Worm (Caenorhabditis elegans) whole organism, late embryonic: ENCODE data around the gene umps-1.

Source experiments
- C08G9.2 ChIP-seq: sonication (generic microtip); optimal IDR thresholded peaks from 2 replicates; lab custom pipeline; 2016; ENCODE audit warnings: mild to moderate bottlenecking, missing genetic modification characterization, moderate library complexity, missing compliant biosample characterization
- C38D4.7 ChIP-seq: fragments of 200-800 bp; sonication (Bioruptor generic); optimal IDR thresholded peaks from 2 replicates; lab custom pipeline; 2018; ENCODE audit warnings: mild to moderate bottlenecking, missing genetic modification characterization, moderate library complexity, missing compliant biosample characterization
- F13H6.1 ChIP-seq: sonication (generic microtip); optimal IDR thresholded peaks from 2 replicates; lab custom pipeline; 2016; ENCODE audit warnings: missing genetic modification characterization, missing compliant biosample characterization
- K02D7.2 ChIP-seq: sonication (generic microtip); optimal IDR thresholded peaks from 2 replicates; lab custom pipeline; 2017; ENCODE audit warnings: mild to moderate bottlenecking, missing genetic modification characterization, missing compliant biosample characterization
- K09A11.1 ChIP-seq: sonication (generic microtip); optimal IDR thresholded peaks from 2 replicates; lab custom pipeline; 2017; ENCODE audit warnings: antibody characterized with exemption, mild to moderate bottlenecking, missing genetic modification characterization, missing compliant biosample characterization; ENCODE audit not compliant: insufficient read depth
- Y22D7AL.16 ChIP-seq: sonication (generic microtip); optimal IDR thresholded peaks from 2 replicates; lab custom pipeline; 2016; ENCODE audit warnings: missing genetic modification characterization, missing compliant biosample characterization
- ahr-1 ChIP-seq: sonication (generic microtip); optimal IDR thresholded peaks from 2 replicates; lab custom pipeline; 2016; ENCODE audit warnings: missing genetic modification characterization, missing compliant biosample characterization
- ceh-18 ChIP-seq: sonication (generic microtip); optimal IDR thresholded peaks from 2 replicates; lab custom pipeline; 2016; ENCODE audit warnings: missing genetic modification characterization, missing compliant biosample characterization
- ceh-19 ChIP-seq: fragments of 200-800 bp; sonication (Bioruptor generic); optimal IDR thresholded peaks from 2 replicates; lab custom pipeline; 2018; ENCODE audit warnings: mild to moderate bottlenecking, missing genetic modification characterization, missing compliant biosample characterization
- ceh-24 ChIP-seq: sonication (generic microtip); optimal IDR thresholded peaks from 2 replicates; lab custom pipeline; 2016; ENCODE audit warnings: mild to moderate bottlenecking, missing genetic modification characterization, missing compliant biosample characterization
- ceh-30 ChIP-seq: fragments of 150-350 bp; optimal IDR thresholded peaks from 2 replicates; lab custom pipeline; 2014; ENCODE audit warnings: missing biosample characterization, missing genetic modification characterization
- ceh-31 ChIP-seq: sonication (generic microtip); optimal IDR thresholded peaks from 2 replicates; lab custom pipeline; 2016; ENCODE audit warnings: missing genetic modification characterization, missing compliant biosample characterization
- ceh-34 ChIP-seq: sonication (generic microtip); optimal IDR thresholded peaks from 2 replicates; lab custom pipeline; 2016; ENCODE audit warnings: mild to moderate bottlenecking, missing genetic modification characterization, missing compliant biosample characterization
- ceh-48 ChIP-seq: sonication (generic microtip); optimal IDR thresholded peaks from 2 replicates; lab custom pipeline; 2016; ENCODE audit warnings: missing genetic modification characterization, inconsistent platforms, missing compliant biosample characterization
- ceh-6 ChIP-seq: fragments of 200-800 bp; sonication (Bioruptor generic); optimal IDR thresholded peaks from 2 replicates; lab custom pipeline; 2018; ENCODE audit warnings: mild to moderate bottlenecking, missing genetic modification characterization, missing compliant biosample characterization
- ceh-9 ChIP-seq: sonication (generic microtip); optimal IDR thresholded peaks from 2 replicates; lab custom pipeline; 2016; ENCODE audit warnings: mild to moderate bottlenecking, missing genetic modification characterization, inconsistent platforms, missing compliant biosample characterization
- che-1 ChIP-seq: sonication (generic microtip); optimal IDR thresholded peaks from 2 replicates; lab custom pipeline; 2016; ENCODE audit warnings: mild to moderate bottlenecking, missing genetic modification characterization, missing compliant biosample characterization
- elt-2 ChIP-seq: sonication (generic microtip); optimal IDR thresholded peaks from 2 replicates; lab custom pipeline; 2016; ENCODE audit warnings: missing genetic modification reagents, missing genetic modification characterization, missing compliant biosample characterization
- ets-4 ChIP-seq: sonication (generic microtip); optimal IDR thresholded peaks from 2 replicates; lab custom pipeline; 2016; ENCODE audit warnings: missing genetic modification characterization, missing compliant biosample characterization
- gmeb-2 ChIP-seq: sonication (generic microtip); optimal IDR thresholded peaks from 2 replicates; lab custom pipeline; 2016; ENCODE audit warnings: missing genetic modification characterization, inconsistent platforms, missing compliant biosample characterization
- hlh-15 ChIP-seq: sonication (generic microtip); optimal IDR thresholded peaks from 2 replicates; lab custom pipeline; 2016; ENCODE audit warnings: missing genetic modification characterization, missing compliant biosample characterization
- lim-6 ChIP-seq: sonication (generic microtip); optimal IDR thresholded peaks from 2 replicates; lab custom pipeline; 2016; ENCODE audit warnings: missing genetic modification characterization, missing compliant biosample characterization
- madf-2 ChIP-seq: sonication (generic microtip); optimal IDR thresholded peaks from 2 replicates; lab custom pipeline; 2017; ENCODE audit warnings: missing genetic modification characterization, missing compliant biosample characterization
- nfya-1 ChIP-seq: sonication (generic microtip); optimal IDR thresholded peaks from 2 replicates; lab custom pipeline; 2017; ENCODE audit warnings: missing genetic modification characterization, mild to moderate bottlenecking, missing compliant biosample characterization, antibody characterized with exemption, moderate library complexity
- nhr-11 ChIP-seq: fragments of 150-350 bp; optimal IDR thresholded peaks from 2 replicates; lab custom pipeline; 2014; ENCODE audit warnings: missing biosample characterization, missing genetic modification characterization
- npax-4 ChIP-seq: sonication (generic microtip); optimal IDR thresholded peaks from 2 replicates; lab custom pipeline; 2016; ENCODE audit warnings: missing genetic modification characterization, missing compliant biosample characterization
- odd-2 ChIP-seq: sonication (generic microtip); optimal IDR thresholded peaks from 2 replicates; lab custom pipeline; 2017; ENCODE audit warnings: antibody characterized with exemption, mild to moderate bottlenecking, missing genetic modification characterization, missing compliant biosample characterization
- pag-3 ChIP-seq: sonication (generic microtip); optimal IDR thresholded peaks from 2 replicates; lab custom pipeline; 2016; ENCODE audit warnings: missing compliant biosample characterization, missing genetic modification characterization, borderline replicate concordance
- pat-9 ChIP-seq: fragments of 200-800 bp; sonication (Bioruptor generic); optimal IDR thresholded peaks from 2 replicates; lab custom pipeline; 2018; ENCODE audit warnings: mild to moderate bottlenecking, missing genetic modification characterization, moderate library complexity, missing compliant biosample characterization
- pax-1 ChIP-seq: fragments of 150-350 bp; optimal IDR thresholded peaks from 2 replicates; lab custom pipeline; 2014; ENCODE audit warnings: missing biosample characterization, missing genetic modification characterization
- pha-2 ChIP-seq: sonication (generic microtip); optimal IDR thresholded peaks from 2 replicates; lab custom pipeline; 2017; ENCODE audit warnings: mild to moderate bottlenecking, missing genetic modification characterization, missing compliant biosample characterization
- pha-4 ChIP-seq: fragments of 150-350 bp; optimal IDR thresholded peaks from 2 replicates; lab custom pipeline; 2018; ENCODE audit warnings: missing biosample characterization, missing genetic modification reagents, missing genetic modification characterization
- ref-2 ChIP-seq: sonication (generic microtip); optimal IDR thresholded peaks from 2 replicates; lab custom pipeline; 2016; ENCODE audit warnings: missing genetic modification characterization, missing compliant biosample characterization
- sdc-2 ChIP-seq: sonication (generic microtip); optimal IDR thresholded peaks from 2 replicates; lab custom pipeline; 2016; ENCODE audit warnings: missing genotype, missing genetic modification characterization, missing compliant biosample characterization
- unc-42 ChIP-seq: sonication (generic microtip); optimal IDR thresholded peaks from 2 replicates; lab custom pipeline; 2016; ENCODE audit warnings: missing genotype, missing genetic modification characterization, missing compliant biosample characterization
- unc-55 ChIP-seq: sonication (generic microtip); optimal IDR thresholded peaks from 2 replicates; lab custom pipeline; 2017; ENCODE audit warnings: missing biosample characterization, missing genetic modification reagents, missing genetic modification characterization
- zip-5 ChIP-seq: sonication (generic microtip); optimal IDR thresholded peaks from 2 replicates; lab custom pipeline; 2016; ENCODE audit warnings: missing genetic modification characterization, missing compliant biosample characterization
- ztf-16 ChIP-seq: sonication (generic microtip); optimal IDR thresholded peaks from 2 replicates; lab custom pipeline; 2017; ENCODE audit warnings: missing genetic modification characterization, missing compliant biosample characterization

Gene umps-1

DNA sequence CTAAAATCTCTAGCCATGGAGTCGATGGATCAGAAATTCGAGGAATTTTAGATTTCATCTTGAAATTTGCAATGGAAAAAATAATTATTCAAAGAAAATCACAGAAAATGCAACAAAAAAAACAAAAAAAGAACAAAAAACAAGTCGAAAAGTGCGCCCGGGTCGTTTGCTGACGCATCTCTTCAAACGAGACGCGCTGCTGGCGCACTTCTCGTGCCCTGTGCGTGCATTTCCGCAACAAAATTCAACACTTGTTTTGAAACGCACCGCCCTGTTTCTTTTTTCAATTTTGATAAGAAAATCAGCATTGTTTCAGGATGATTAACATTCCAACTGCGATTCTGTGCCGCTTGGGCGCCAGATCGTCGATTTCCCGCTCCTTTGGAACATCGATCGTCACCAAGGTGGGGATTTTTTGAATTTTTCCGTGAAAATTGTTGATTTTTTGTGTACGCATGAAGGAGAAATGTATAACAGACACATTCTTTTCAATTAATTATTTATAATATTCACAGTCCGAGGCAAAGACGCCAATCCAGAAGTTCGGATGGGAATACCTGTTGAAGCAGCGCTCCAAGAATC, 23.4 kb downstream of the umps-1 start, which contains the start of the genes jmjd-4 and mev-1 (continued):
- TF ChIP-seq unc-55 (no peak), lim-6 (tag; lab: Kevin White, UChicago) (no peak), K02D7.2 (tag; lab: Kevin White, UChicago) (no peak), ahr-1 (peak; percentile 24), ztf-16 (no peak), pat-9 (tag; lab: Kevin White, UChicago) (no peak), nhr-11 (tag; lab: Kevin White, UChicago) (no peak), pag-3 (tag; lab: Kevin White, UChicago) (no peak), ceh-19 (GFP tag; lab: Kevin White, UChicago) (no peak), ceh-24 (tag; lab: Kevin White, UChicago) (no peak), pha-4 (no peak), C38D4.7 (GFP tag; lab: Kevin White, UChicago) (peak; percentile 13), F13H6.1 (tag; lab: Kevin White, UChicago) (no peak), ets-4 (tag; lab: Kevin White, UChicago) (no peak), pax-1 (tag; lab: Kevin White, UChicago) (no peak), ceh-30 (tag; lab: Kevin White, UChicago) (peak; percentile 36), ref-2 (peak; percentile 45), Y22D7AL.16 (no peak), ceh-6 (GFP tag; lab: Kevin White, UChicago) (no peak), odd-2 (no peak), ceh-48 (tag; lab: Kevin White, UChicago) (no peak), ceh-18 (tag; lab: Kevin White, UChicago) (peak; percentile 70), sdc-2 (tag; lab: Kevin White, UChicago) (no peak), elt-2 (tag; lab: Kevin White, UChicago) (peak; percentile 60), ceh-34 (tag; lab: Kevin White, UChicago) (peak; percentile 18)

DNA sequence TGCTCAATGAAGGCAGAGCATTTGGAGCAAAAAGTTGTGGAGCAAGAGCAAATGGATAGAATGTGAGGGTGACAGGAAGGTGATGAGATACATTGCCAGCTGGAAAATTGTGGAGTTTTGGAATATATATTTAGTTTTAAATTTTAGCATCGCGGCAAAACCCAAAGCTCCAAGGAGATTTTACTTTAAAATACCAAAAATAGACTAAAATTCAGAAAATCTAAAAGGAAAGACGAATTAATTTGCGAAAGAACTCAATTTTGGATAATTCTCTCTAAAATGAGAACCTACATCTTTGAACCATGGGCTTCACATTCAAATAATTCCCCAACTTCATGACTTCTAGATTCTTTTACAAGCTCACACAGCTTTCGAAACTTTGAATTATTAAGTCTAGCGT, 24.9 kb downstream of the umps-1 start, which contains the start of gene T07C4.12:
TSS of gene T07C4.12 (minus strand) at position 101 of the 400 bp plus-strand sequence.
- no peak for TF ChIP-seq F13H6.1 (tag; lab: Kevin White, UChicago)
- TF ChIP-seq K02D7.2 (tag; lab: Kevin White, UChicago): no peak
- no peak for TF ChIP-seq madf-2 (tag; lab: Kevin White, UChicago)

DNA sequence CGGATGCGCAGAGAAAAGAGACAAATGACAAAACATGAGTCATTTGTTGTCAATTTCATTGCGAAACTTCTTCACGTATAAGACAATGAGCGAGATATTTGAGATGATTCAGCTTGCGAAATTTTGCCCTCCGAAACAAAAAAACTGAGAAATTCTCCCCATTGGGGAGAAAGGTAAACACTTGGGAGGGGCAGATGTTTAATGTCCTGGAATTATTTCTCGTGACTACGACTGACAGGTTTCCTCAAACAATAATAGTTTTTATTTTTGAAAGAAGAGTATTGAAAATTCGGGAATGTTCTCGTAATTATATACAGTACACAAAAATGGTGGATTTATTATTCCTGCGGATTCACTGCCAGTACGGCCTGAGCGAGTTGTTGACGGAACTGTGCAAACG, 26.2 kb downstream of the umps-1 start:
- TF ChIP-seq pag-3 (tag; lab: Kevin White, UChicago) (no peak), K09A11.1 (no peak), C08G9.2 (no peak), F13H6.1 (tag; lab: Kevin White, UChicago) (no peak), che-1 (tag; lab: Kevin White, UChicago) (no peak), madf-2 (tag; lab: Kevin White, UChicago) (no peak), ceh-24 (tag; lab: Kevin White, UChicago) (no peak), unc-42 (no peak), pha-2 (tag; lab: Kevin White, UChicago) (no peak), nfya-1 (tag; lab: Kevin White, UChicago) (no peak), hlh-15 (tag; lab: Kevin White, UChicago) (no peak), npax-4 (no peak), ceh-31 (tag; lab: Kevin White, UChicago) (no peak), ceh-9 (no peak), pax-1 (tag; lab: Kevin White, UChicago) (no peak), zip-5 (tag; lab: Kevin White, UChicago) (no peak), gmeb-2 (tag; lab: Kevin White, UChicago) (no peak)
- TF ChIP-seq, all 69 proteins: peak for 0
